Worm (Caenorhabditis elegans) whole organism, L3 larva: Measurements from ENCODE around the gene K06H7.1.

Source experiments
- R02D3.7 ChIP-seq: fragments of 150-350 bp; optimal IDR thresholded peaks from 2 replicates; lab custom pipeline; 2014; ENCODE audit warnings: missing biosample characterization, missing genetic modification characterization
- ZK546.5 ChIP-seq: sonication (generic microtip); optimal IDR thresholded peaks from 2 replicates; lab custom pipeline; 2017; ENCODE audit warnings: missing biosample characterization, missing genetic modification characterization
- aly-2 ChIP-seq: fragments of 150-350 bp; optimal IDR thresholded peaks from 2 replicates; lab custom pipeline; 2014; ENCODE audit warnings: missing biosample characterization, missing genetic modification characterization
- ama-1 ChIP-seq: fragments of 150-350 bp; optimal IDR thresholded peaks from 2 replicates; lab custom pipeline; 2018
- ceh-16 ChIP-seq: sonication (generic microtip); optimal IDR thresholded peaks from 2 replicates; lab custom pipeline; 2017; ENCODE audit warnings: missing biosample characterization, missing genetic modification characterization
- ceh-28 ChIP-seq: fragments of 150-350 bp; optimal IDR thresholded peaks from 2 replicates; lab custom pipeline; 2014; ENCODE audit warnings: missing biosample characterization, missing genetic modification reagents, missing genetic modification characterization
- ceh-82 ChIP-seq: fragments of 150-350 bp; optimal IDR thresholded peaks from 2 replicates; lab custom pipeline; 2014; ENCODE audit warnings: missing biosample characterization, missing genetic modification characterization
- ceh-9 ChIP-seq: sonication (generic microtip); optimal IDR thresholded peaks from 2 replicates; lab custom pipeline; 2018; ENCODE audit warnings: missing biosample characterization, missing genetic modification characterization
- daf-12 ChIP-seq: fragments of 150-350 bp; optimal IDR thresholded peaks from 2 replicates; lab custom pipeline; 2014; ENCODE audit warnings: missing biosample characterization, missing genetic modification reagents, missing genetic modification characterization
- egl-27 ChIP-seq: sonication (generic microtip); optimal IDR thresholded peaks from 4 replicates; lab custom pipeline; 2017; ENCODE audit warnings: missing biosample characterization, missing genetic modification reagents, missing genetic modification characterization
- egl-5 ChIP-seq: fragments of 150-350 bp; optimal IDR thresholded peaks from 2 replicates; lab custom pipeline; 2017; ENCODE audit warnings: missing biosample characterization, missing genetic modification reagents, missing genetic modification characterization, inconsistent platforms
- elt-1 ChIP-seq: fragments of 150-350 bp; optimal IDR thresholded peaks from 2 replicates; lab custom pipeline; 2014; ENCODE audit warnings: missing biosample characterization, missing genetic modification characterization
- elt-2 ChIP-seq: sonication (generic microtip); optimal IDR thresholded peaks from 2 replicates; lab custom pipeline; 2016; ENCODE audit warnings: missing genetic modification reagents, mild to moderate bottlenecking, missing genetic modification characterization, missing compliant biosample characterization
- elt-3 ChIP-seq, 3 experiments: fragments of 150-350 bp in 1 of 3; sonication (generic microtip) in 2 of 3; optimal IDR thresholded peaks; 2 replicates in 2 of 3; 4 replicates in 1 of 3; lab custom pipeline; 2014 to 2017; ENCODE audit warnings: missing biosample characterization in 3 of 3, missing genetic modification characterization in 3 of 3
- eor-1 ChIP-seq, 2 experiments: fragments of 150-350 bp; optimal IDR thresholded peaks; 2 replicates each; lab custom pipeline; 2014 to 2018; ENCODE audit warnings: missing biosample characterization in 2 of 2, missing genetic modification characterization in 2 of 2
- fkh-10 ChIP-seq: sonication (generic microtip); optimal IDR thresholded peaks from 2 replicates; lab custom pipeline; 2017; ENCODE audit warnings: missing biosample characterization, missing genetic modification reagents, missing genetic modification characterization
- fkh-2 ChIP-seq: fragments of 150-350 bp; optimal IDR thresholded peaks from 2 replicates; lab custom pipeline; 2014; ENCODE audit warnings: missing biosample characterization, missing genetic modification reagents, missing genetic modification characterization
- fos-1 ChIP-seq: fragments of 150-350 bp; optimal IDR thresholded peaks from 2 replicates; lab custom pipeline; 2014; ENCODE audit warnings: missing biosample characterization, missing genetic modification characterization
- hmg-11 ChIP-seq: sonication (generic microtip); optimal IDR thresholded peaks from 2 replicates; lab custom pipeline; 2016; ENCODE audit warnings: missing genetic modification characterization, missing compliant biosample characterization
- jun-1 ChIP-seq: fragments of 150-350 bp; optimal IDR thresholded peaks from 2 replicates; lab custom pipeline; 2014; ENCODE audit warnings: missing biosample characterization, missing genetic modification reagents, missing genetic modification characterization
- lin-15B ChIP-seq: fragments of 150-350 bp; optimal IDR thresholded peaks from 2 replicates; lab custom pipeline; 2014; ENCODE audit warnings: missing biosample characterization, missing genetic modification characterization
- lin-39 ChIP-seq: fragments of 150-350 bp; optimal IDR thresholded peaks from 2 replicates; lab custom pipeline; 2018; ENCODE audit warnings: missing biosample characterization, missing genetic modification reagents, missing genetic modification characterization
- lsy-12 ChIP-seq: sonication (generic microtip); optimal IDR thresholded peaks from 2 replicates; lab custom pipeline; 2016; ENCODE audit warnings: mild to moderate bottlenecking, missing genetic modification characterization, missing compliant biosample characterization
- mdl-1 ChIP-seq: fragments of 150-350 bp; optimal IDR thresholded peaks from 2 replicates; lab custom pipeline; 2014; ENCODE audit warnings: missing biosample characterization, missing genetic modification characterization
- mml-1 ChIP-seq: fragments of 150-350 bp; sonication (generic microtip); optimal IDR thresholded peaks from 3 replicates; lab custom pipeline; 2014; ENCODE audit warnings: missing biosample characterization, missing genetic modification characterization
- nfya-1 ChIP-seq: sonication (generic microtip); optimal IDR thresholded peaks from 2 replicates; lab custom pipeline; 2017; ENCODE audit warnings: missing genetic modification characterization, mild to moderate bottlenecking, missing compliant biosample characterization, antibody characterized with exemption, moderate library complexity; ENCODE audit not compliant: insufficient read depth
- nhr-11 ChIP-seq: fragments of 150-350 bp; optimal IDR thresholded peaks from 2 replicates; lab custom pipeline; 2014; ENCODE audit warnings: missing biosample characterization, missing genetic modification characterization
- nhr-12 ChIP-seq: fragments of 150-350 bp; optimal IDR thresholded peaks from 2 replicates; lab custom pipeline; 2014; ENCODE audit warnings: missing biosample characterization, missing genetic modification characterization
- nhr-23 ChIP-seq: fragments of 150-350 bp; optimal IDR thresholded peaks from 2 replicates; lab custom pipeline; 2014; ENCODE audit warnings: missing biosample characterization, missing genetic modification reagents, missing genetic modification characterization
- nhr-237 ChIP-seq: fragments of 150-350 bp; optimal IDR thresholded peaks from 2 replicates; lab custom pipeline; 2014; ENCODE audit warnings: missing biosample characterization, missing genetic modification characterization
- nhr-25 ChIP-seq: sonication (generic microtip); optimal IDR thresholded peaks from 2 replicates; lab custom pipeline; 2017; ENCODE audit warnings: missing biosample characterization, missing genetic modification characterization
- nhr-28 ChIP-seq: fragments of 150-350 bp; optimal IDR thresholded peaks from 2 replicates; lab custom pipeline; 2014; ENCODE audit warnings: missing biosample characterization, missing genetic modification characterization
- nhr-43 ChIP-seq: sonication (generic microtip); optimal IDR thresholded peaks from 2 replicates; lab custom pipeline; 2016; ENCODE audit warnings: mild to moderate bottlenecking, missing genetic modification characterization, missing compliant biosample characterization; ENCODE audit not compliant: poor library complexity, severe bottlenecking
- nhr-67 ChIP-seq: fragments of 150-350 bp; optimal IDR thresholded peaks from 2 replicates; lab custom pipeline; 2014; ENCODE audit warnings: missing biosample characterization, missing genetic modification characterization
- nhr-76 ChIP-seq: fragments of 150-350 bp; sonication (generic microtip); optimal IDR thresholded peaks from 5 replicates; lab custom pipeline; 2014; ENCODE audit warnings: missing biosample characterization, missing genetic modification characterization
- nhr-77 ChIP-seq: fragments of 150-350 bp; optimal IDR thresholded peaks from 2 replicates; lab custom pipeline; 2014; ENCODE audit warnings: missing biosample characterization, missing genetic modification characterization
- pha-4 ChIP-seq: fragments of 150-350 bp; optimal IDR thresholded peaks from 2 replicates; lab custom pipeline; 2014; ENCODE audit warnings: missing biosample characterization, missing genetic modification reagents, missing genetic modification characterization
- pqm-1 ChIP-seq: fragments of 150-350 bp; optimal IDR thresholded peaks from 2 replicates; lab custom pipeline; 2017; ENCODE audit warnings: missing biosample characterization, missing genetic modification characterization, inconsistent platforms
- sea-2 ChIP-seq: fragments of 150-350 bp; sonication (generic microtip); optimal IDR thresholded peaks from 4 replicates; lab custom pipeline; 2014; ENCODE audit warnings: missing biosample characterization, missing genetic modification reagents, missing genetic modification characterization
- skn-1 ChIP-seq: fragments of 150-350 bp; optimal IDR thresholded peaks from 2 replicates; lab custom pipeline; 2014; ENCODE audit warnings: missing biosample characterization, missing genetic modification characterization
- snpc-4 ChIP-seq: fragments of 150-350 bp; optimal IDR thresholded peaks from 2 replicates; lab custom pipeline; 2014; ENCODE audit warnings: missing biosample characterization, missing genetic modification characterization
- tbx-2 ChIP-seq: sonication (generic microtip); optimal IDR thresholded peaks from 2 replicates; lab custom pipeline; 2016; ENCODE audit warnings: mild to moderate bottlenecking, missing genetic modification characterization, missing compliant biosample characterization
- unc-39 ChIP-seq: sonication (generic microtip); optimal IDR thresholded peaks from 4 replicates; lab custom pipeline; 2017; ENCODE audit warnings: missing biosample characterization, missing genetic modification characterization
- unc-62 ChIP-seq: fragments of 150-350 bp; sonication (generic microtip); optimal IDR thresholded peaks from 4 replicates; lab custom pipeline; 2014; ENCODE audit warnings: missing biosample characterization, missing genetic modification reagents, missing genetic modification characterization
- zag-1 ChIP-seq: fragments of 150-350 bp; optimal IDR thresholded peaks from 2 replicates; lab custom pipeline; 2014; ENCODE audit warnings: missing biosample characterization, missing genetic modification characterization
- ztf-11 ChIP-seq: fragments of 150-350 bp; optimal IDR thresholded peaks from 2 replicates; lab custom pipeline; 2014; ENCODE audit warnings: missing biosample characterization, missing genetic modification characterization
- ztf-4 ChIP-seq: fragments of 150-350 bp; optimal IDR thresholded peaks from 2 replicates; lab custom pipeline; 2014; ENCODE audit warnings: missing biosample characterization, missing genetic modification characterization

K06H7.1 gene

DNA sequence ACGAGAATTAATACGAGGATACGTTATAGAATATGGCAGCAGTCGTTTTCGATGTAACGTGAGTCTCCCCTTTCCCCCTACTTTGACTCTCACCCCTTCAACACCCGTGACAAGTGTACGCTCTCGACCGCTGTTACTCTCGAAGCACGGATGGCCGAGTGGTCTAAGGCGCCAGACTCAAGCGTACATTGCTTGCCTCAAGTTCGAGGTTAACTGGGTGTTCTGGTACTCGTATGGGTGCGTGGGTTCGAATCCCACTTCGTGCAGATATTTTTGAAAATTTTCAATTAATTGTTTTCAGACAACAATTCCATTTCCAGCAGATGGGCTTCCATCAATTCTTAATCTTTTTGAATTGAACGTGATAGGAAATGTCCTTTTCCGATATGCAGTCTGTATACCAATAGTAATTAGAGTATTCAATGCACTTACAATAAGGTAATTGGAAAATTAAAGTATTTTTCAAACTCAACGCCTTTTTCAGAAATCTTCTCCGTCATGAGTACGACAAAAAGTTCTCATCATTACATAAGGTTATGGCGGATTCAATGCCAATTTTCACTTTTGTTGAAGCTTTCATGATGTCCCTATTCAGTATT is 10.4 kb downstream of the K06H7.1 start:
- TF ChIP-seq nhr-28 (tag; lab: Kevin White, UChicago): no peak
- TF ChIP-seq lsy-12 (tag; lab: Kevin White, UChicago): peak; percentile 66
- no peak for TF ChIP-seq zag-1 (tag; lab: Kevin White, UChicago)
- TF ChIP-seq aly-2 (tag; lab: Kevin White, UChicago): no peak
- peak; percentile 35 for TF ChIP-seq elt-2 (tag; lab: Kevin White, UChicago)
- peak; percentile 64 for TF ChIP-seq jun-1
- no peak for TF ChIP-seq ceh-28 (tag; lab: Kevin White, UChicago)
- TF ChIP-seq skn-1 (tag; lab: Kevin White, UChicago): peak; percentile 8
- TF ChIP-seq fkh-10: no peak
- TF ChIP-seq pqm-1 (tag; lab: Kevin White, UChicago): no peak
- TF ChIP-seq ceh-9: no peak
- TF ChIP-seq tbx-2 (tag; lab: Kevin White, UChicago): no peak
- no peak for TF ChIP-seq nhr-11
- TF ChIP-seq unc-62 (GFP tag; lab: Kevin White, UChicago): no peak
- no peak for TF ChIP-seq ceh-16
- peak; percentile 74 for TF ChIP-seq egl-27 (tag; lab: Kevin White, UChicago)
- TF ChIP-seq hmg-11: peak; percentile 78
- peak; percentile 69 for TF ChIP-seq nfya-1 (tag; lab: Kevin White, UChicago)
- no peak for TF ChIP-seq nhr-67 (tag; lab: Kevin White, UChicago)
- TF ChIP-seq lin-39: peak; percentile 80
- TF ChIP-seq nhr-76 (tag; lab: Kevin White, UChicago): no peak
- TF ChIP-seq elt-3 (tag; optimal IDR thresholded peaks at IDR 0.05; lab: Kevin White, UChicago): no peak
- TF ChIP-seq ztf-11 (tag; lab: Kevin White, UChicago): no peak
- peak; percentile 33 for TF ChIP-seq egl-5 (tag; lab: Kevin White, UChicago)
- TF ChIP-seq elt-1 (tag; lab: Kevin White, UChicago): no peak
- TF ChIP-seq mml-1 (tag; lab: Kevin White, UChicago): no peak
- peak; percentile 23 for TF ChIP-seq snpc-4 (tag; lab: Kevin White, UChicago)
- TF ChIP-seq nhr-12: no peak
- no peak for TF ChIP-seq ZK546.5 (tag; lab: Kevin White, UChicago)
- TF ChIP-seq pha-4 (tag; lab: Kevin White, UChicago): peak; percentile 74
- no peak for TF ChIP-seq sea-2 (GFP tag; lab: Kevin White, UChicago)
- peak; percentile 36 for TF ChIP-seq lin-15B (tag; lab: Kevin White, UChicago)
- TF ChIP-seq nhr-23 (tag; lab: Kevin White, UChicago): peak; percentile 29
- peak; percentile 17 for TF ChIP-seq nhr-25 (tag; lab: Kevin White, UChicago)
- TF ChIP-seq unc-39 (tag; lab: Kevin White, UChicago): no peak
- TF ChIP-seq R02D3.7 (tag; lab: Kevin White, UChicago): no peak
- TF ChIP-seq nhr-77: no peak
- no peak for TF ChIP-seq mdl-1
- no peak for TF ChIP-seq fkh-2 (tag; lab: Kevin White, UChicago)
- no peak for TF ChIP-seq nhr-237 (tag; lab: Kevin White, UChicago)
- no peak for TF ChIP-seq eor-1 (tag; optimal IDR thresholded peaks at IDR 0.05; lab: Kevin White, UChicago)
- TF ChIP-seq ztf-4 (tag; lab: Kevin White, UChicago): peak; percentile 52
- no peak for TF ChIP-seq ceh-82 (tag; lab: Kevin White, UChicago)
- TF ChIP-seq nhr-43 (tag; lab: Kevin White, UChicago): peak; percentile 87
- no peak for TF ChIP-seq fos-1 (tag; lab: Kevin White, UChicago)
- no peak for TF ChIP-seq daf-12
- TF ChIP-seq ama-1 (lab: Kevin White, UChicago): peak; percentile 68
- TF ChIP-seq, all 47 proteins: peak for 17
